Worm (Caenorhabditis elegans) whole organism, L3 larva: Measurements from ENCODE around the gene ddx-19.

Experiments
- lin-39 ChIP-seq: fragments of 150-350 bp; optimal IDR thresholded peaks from 2 replicates; lab custom pipeline; 2018; ENCODE audit warnings: missing biosample characterization, missing genetic modification reagents, missing genetic modification characterization
- nhr-237 ChIP-seq: fragments of 150-350 bp; optimal IDR thresholded peaks from 2 replicates; lab custom pipeline; 2014; ENCODE audit warnings: missing biosample characterization, missing genetic modification characterization

DNA sequence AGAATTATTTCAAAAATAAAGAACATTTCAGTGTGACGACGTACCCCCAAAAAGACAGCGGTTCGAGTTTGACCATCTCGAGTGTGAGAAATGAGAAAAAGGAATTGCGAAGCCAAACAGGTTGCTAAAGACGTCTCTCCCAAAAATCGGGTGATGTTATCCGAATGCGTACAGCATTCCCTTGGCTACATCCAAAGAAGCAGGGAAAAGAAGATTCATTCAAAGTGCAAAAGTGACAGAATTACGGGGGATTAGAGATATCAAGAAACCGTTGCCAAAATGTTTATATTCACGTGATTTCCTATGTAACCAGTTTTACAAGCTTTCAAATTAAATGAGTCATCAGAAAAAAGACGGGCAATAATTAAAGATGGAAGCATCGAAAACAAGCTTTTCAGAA is 30.7 kb upstream of the ddx-19 start:
- TF ChIP-seq lin-39 (tag; lab: Kevin White, UChicago), result no peak
- no peak for TF ChIP-seq nhr-237 (tag; lab: Kevin White, UChicago)
